Worm (Caenorhabditis elegans) whole organism, L1 larva: Measurements from ENCODE around the gene fbxb-24.

Source experiments
- C16A3.4 ChIP-seq: fragments of 150-350 bp; optimal IDR thresholded peaks from 2 replicates; lab custom pipeline; 2014; ENCODE audit warnings: missing biosample characterization, missing genetic modification characterization
- F16B12.6 ChIP-seq: fragments of 150-350 bp; optimal IDR thresholded peaks from 2 replicates; lab custom pipeline; 2014; ENCODE audit warnings: missing biosample characterization, missing genetic modification characterization
- aha-1 ChIP-seq: fragments of 150-350 bp; optimal IDR thresholded peaks from 2 replicates; lab custom pipeline; 2014; ENCODE audit warnings: missing biosample characterization, missing genetic modification characterization
- alr-1 ChIP-seq: fragments of 200-800 bp; sonication (Bioruptor generic); optimal IDR thresholded peaks from 2 replicates; lab custom pipeline; 2018; ENCODE audit warnings: borderline replicate concordance, mild to moderate bottlenecking, missing genetic modification characterization, missing compliant biosample characterization
- aly-2 ChIP-seq: fragments of 150-350 bp; optimal IDR thresholded peaks from 2 replicates; lab custom pipeline; 2014; ENCODE audit warnings: missing biosample characterization, missing genetic modification characterization
- ama-1 ChIP-seq: fragments of 150-350 bp; optimal IDR thresholded peaks from 2 replicates; lab custom pipeline; 2014
- blmp-1 ChIP-seq: fragments of 150-350 bp; optimal IDR thresholded peaks from 2 replicates; lab custom pipeline; 2014; ENCODE audit warnings: missing biosample characterization, missing genetic modification characterization
- ceh-8 ChIP-seq: fragments of 200-800 bp; sonication (Bioruptor generic); optimal IDR thresholded peaks from 2 replicates; lab custom pipeline; 2018; ENCODE audit warnings: mild to moderate bottlenecking, missing genetic modification characterization, moderate library complexity, missing compliant biosample characterization
- ces-1 ChIP-seq: fragments of 150-350 bp; optimal IDR thresholded peaks from 2 replicates; lab custom pipeline; 2014; ENCODE audit warnings: missing biosample characterization, missing genetic modification reagents, missing genetic modification characterization
- dsc-1 ChIP-seq: sonication (generic microtip); optimal IDR thresholded peaks from 2 replicates; lab custom pipeline; 2016; ENCODE audit warnings: mild to moderate bottlenecking, missing genetic modification characterization, missing compliant biosample characterization
- efl-1 ChIP-seq, 4 experiments: fragments of 150-350 bp; optimal IDR thresholded peaks in 3 of 4; peaks in 1 of 4; 1 replicate in 1 of 4; 2 replicates in 3 of 4; lab custom pipeline; 2014; ENCODE audit warnings: missing biosample characterization in 2 of 4, missing genetic modification characterization in 2 of 4, missing genetic modification reagents in 2 of 4
- egl-13 ChIP-seq: sonication (generic microtip); optimal IDR thresholded peaks from 2 replicates; lab custom pipeline; 2016; ENCODE audit warnings: missing genotype, missing genetic modification reagents, missing genetic modification characterization, missing compliant biosample characterization
- egl-27 ChIP-seq, 2 experiments: fragments of 150-350 bp in 1 of 2; sonication (generic microtip); optimal IDR thresholded peaks; 3 replicates each; lab custom pipeline; 2017 to 2018; ENCODE audit warnings: missing biosample characterization in 2 of 2, missing genetic modification characterization in 2 of 2, missing genetic modification reagents in 2 of 2
- elt-2 ChIP-seq: sonication (generic microtip); optimal IDR thresholded peaks from 2 replicates; lab custom pipeline; 2016; ENCODE audit warnings: missing genetic modification characterization, mild to moderate bottlenecking, inconsistent platforms, missing compliant biosample characterization, missing genetic modification reagents
- elt-3 ChIP-seq, 6 experiments: fragments of 150-350 bp in 1 of 6; sonication (generic microtip); optimal IDR thresholded peaks; 2 replicates each; lab custom pipeline; 2017 to 2018; ENCODE audit warnings: missing biosample characterization in 6 of 6, missing genetic modification characterization in 6 of 6, inconsistent platforms in 1 of 6
- ets-5 ChIP-seq: fragments of 200-800 bp; sonication (Bioruptor generic); IDR thresholded peaks from 2 replicates; pipeline ENCODE4 v1.3.6; 2022; ENCODE audit warnings: missing genetic modification characterization, missing compliant biosample characterization
- fos-1 ChIP-seq: fragments of 150-350 bp; optimal IDR thresholded peaks from 2 replicates; lab custom pipeline; 2014; ENCODE audit warnings: missing biosample characterization, missing genetic modification characterization
- jun-1 ChIP-seq: fragments of 150-350 bp; optimal IDR thresholded peaks from 2 replicates; lab custom pipeline; 2014; ENCODE audit warnings: missing biosample characterization, missing genetic modification reagents, missing genetic modification characterization
- lin-14 ChIP-seq: fragments of 200-800 bp; sonication (Bioruptor generic); optimal IDR thresholded peaks from 2 replicates; lab custom pipeline; 2018; ENCODE audit warnings: mild to moderate bottlenecking, missing genetic modification characterization, moderate library complexity, missing compliant biosample characterization
- lin-15B ChIP-seq: fragments of 150-350 bp; sonication (generic microtip); optimal IDR thresholded peaks from 3 replicates; lab custom pipeline; 2014; ENCODE audit warnings: missing biosample characterization, missing genetic modification characterization
- lin-35 ChIP-seq, 2 experiments: fragments of 150-350 bp; optimal IDR thresholded peaks; 2 replicates each; lab custom pipeline; 2014; ENCODE audit warnings: missing biosample characterization in 2 of 2, missing genetic modification characterization in 2 of 2, missing genetic modification reagents in 2 of 2
- lin-39 ChIP-seq: fragments of 150-350 bp; optimal IDR thresholded peaks from 2 replicates; lab custom pipeline; 2014; ENCODE audit warnings: missing biosample characterization, missing genetic modification reagents, missing genetic modification characterization
- mdl-1 ChIP-seq, 2 experiments: fragments of 150-350 bp; optimal IDR thresholded peaks; 2 replicates each; lab custom pipeline; 2014 to 2017; ENCODE audit warnings: missing biosample characterization in 2 of 2, missing genetic modification characterization in 2 of 2, inconsistent platforms in 1 of 2
- nhr-12 ChIP-seq: sonication (generic microtip); optimal IDR thresholded peaks from 2 replicates; lab custom pipeline; 2017; ENCODE audit warnings: missing biosample characterization, missing genetic modification characterization
- nhr-20 ChIP-seq: sonication (generic microtip); optimal IDR thresholded peaks from 2 replicates; lab custom pipeline; 2016; ENCODE audit warnings: mild to moderate bottlenecking, missing genetic modification characterization, missing compliant biosample characterization
- nhr-84 ChIP-seq: sonication (generic microtip); optimal IDR thresholded peaks from 2 replicates; lab custom pipeline; 2017; ENCODE audit warnings: missing biosample characterization, missing genetic modification characterization
- nhr-85 ChIP-seq: sonication (generic microtip); peaks from one replicate; lab custom pipeline; 2016; ENCODE audit warnings: missing genetic modification characterization, inconsistent platforms, missing compliant biosample characterization
- nhr-90 ChIP-seq: sonication (generic microtip); optimal IDR thresholded peaks from 2 replicates; lab custom pipeline; 2016; ENCODE audit warnings: mild to moderate bottlenecking, missing genetic modification characterization, missing compliant biosample characterization; ENCODE audit not compliant: poor library complexity
- pqm-1 ChIP-seq: sonication (generic microtip); optimal IDR thresholded peaks from 3 replicates; lab custom pipeline; 2017; ENCODE audit warnings: missing biosample characterization, missing genetic modification characterization
- snpc-4 ChIP-seq: fragments of 150-350 bp; optimal IDR thresholded peaks from 2 replicates; lab custom pipeline; 2014; ENCODE audit warnings: missing biosample characterization, missing genetic modification characterization
- snu-23 ChIP-seq: sonication (generic microtip); optimal IDR thresholded peaks from 2 replicates; lab custom pipeline; 2016; ENCODE audit warnings: missing genetic modification characterization, missing compliant biosample characterization
- sptf-1 ChIP-seq: fragments of 150-350 bp; optimal IDR thresholded peaks from 2 replicates; lab custom pipeline; 2014; ENCODE audit warnings: missing biosample characterization, missing genetic modification characterization
- swsn-7 ChIP-seq: sonication (generic microtip); optimal IDR thresholded peaks from 2 replicates; lab custom pipeline; 2016; ENCODE audit warnings: missing genetic modification characterization, missing compliant biosample characterization
- tlp-1 ChIP-seq: fragments of 150-350 bp; optimal IDR thresholded peaks from 2 replicates; lab custom pipeline; 2014; ENCODE audit warnings: missing biosample characterization, missing genetic modification characterization
- unc-86 ChIP-seq: sonication (generic microtip); optimal IDR thresholded peaks from 2 replicates; lab custom pipeline; 2016; ENCODE audit warnings: missing genetic modification characterization, missing compliant biosample characterization
- zag-1 ChIP-seq: fragments of 150-350 bp; optimal IDR thresholded peaks from 2 replicates; lab custom pipeline; 2014; ENCODE audit warnings: missing biosample characterization, missing genetic modification characterization

The fbxb-24 gene

ce11 chrIII:11892939-11893338, 15.8 kb upstream of the fbxb-24 start, which contains the start of gene Y56A3A.41:
Gene Y56A3A.41 (minus strand): TSS chrIII:11893039.
- TF ChIP-seq aly-2 (tag; lab: Kevin White, UChicago): no peak
- TF ChIP-seq sptf-1 (tag; lab: Kevin White, UChicago): no peak
- TF ChIP-seq snpc-4 (tag; lab: Kevin White, UChicago): no peak
- no peak for TF ChIP-seq alr-1
- TF ChIP-seq pqm-1 (tag; lab: Kevin White, UChicago): no peak
- no peak for TF ChIP-seq lin-15B (tag; lab: Kevin White, UChicago)
- TF ChIP-seq nhr-90 (tag; lab: Kevin White, UChicago): no peak
- TF ChIP-seq swsn-7: no peak
- TF ChIP-seq aha-1 (tag; lab: Kevin White, UChicago): no peak
- TF ChIP-seq ces-1 (GFP tag; lab: Kevin White, UChicago): no peak
- no peak for TF ChIP-seq ets-5
- TF ChIP-seq mdl-1 (tag; optimal IDR thresholded peaks at IDR 0.05; lab: Kevin White, UChicago): no peak
- no peak for TF ChIP-seq lin-35 (GFP tag; optimal IDR thresholded peaks at IDR 0.05; lab: Kevin White, UChicago)

DNA sequence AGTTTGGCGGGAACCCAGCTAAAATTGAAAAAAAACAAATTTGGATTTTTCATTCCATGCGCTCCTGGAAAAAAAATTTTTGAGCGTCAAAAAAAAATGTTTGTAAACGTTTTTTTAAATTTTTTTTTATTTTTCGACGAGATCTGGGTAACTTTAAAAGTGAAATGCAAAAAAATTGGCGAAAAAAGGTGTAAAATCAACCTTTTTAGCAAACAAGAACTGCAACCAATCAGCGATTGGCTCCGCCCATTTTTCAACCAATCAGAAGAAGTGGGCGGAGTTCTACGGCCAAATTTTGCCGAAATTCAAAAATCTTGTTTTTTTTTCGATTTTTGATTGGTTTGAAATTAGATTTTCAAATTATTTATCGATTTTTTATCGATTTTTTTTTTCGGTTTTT, 13.3 kb upstream of the fbxb-24 start:
- TF ChIP-seq egl-27 (tag; optimal IDR thresholded peaks at IDR 0.05; lab: Kevin White, UChicago) (no peak), nhr-84 (tag; lab: Kevin White, UChicago) (no peak), efl-1 (optimal IDR thresholded peaks at IDR 0.05; lab: Kevin White, UChicago) (no peak), efl-1 (GFP tag; optimal IDR thresholded peaks at IDR 0.05 in 1 of 2; lab: Kevin White, UChicago) (peak in 1 of 2 experiments; percentile 31), mdl-1 (tag; optimal IDR thresholded peaks at IDR 0.05; lab: Kevin White, UChicago) (no peak), zag-1 (tag; lab: Kevin White, UChicago) (no peak), snu-23 (no peak), elt-3 (tag; optimal IDR thresholded peaks at IDR 0.05; lab: Kevin White, UChicago) (no peak)

DNA sequence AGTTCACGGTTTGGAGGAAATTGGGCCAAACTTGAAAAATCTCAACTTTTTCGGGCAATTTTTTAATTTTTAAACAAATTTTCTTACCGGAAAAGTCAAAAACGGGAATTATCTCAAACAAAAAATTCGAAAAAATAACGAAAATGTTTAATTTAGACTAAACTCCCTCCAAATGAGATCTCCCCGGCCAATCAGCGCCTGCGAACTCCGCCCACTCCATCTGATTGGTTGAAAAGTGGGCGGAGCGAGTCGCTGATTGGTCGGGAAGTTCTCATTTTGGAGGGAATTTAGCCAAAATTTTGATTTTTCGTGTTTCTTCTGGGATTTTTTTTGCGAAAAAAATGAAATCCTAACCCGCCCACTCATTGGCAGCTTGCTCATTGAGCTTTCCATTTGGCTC, 12.1 kb upstream of the fbxb-24 start:
- TF ChIP-seq nhr-85 (peak; percentile 46), unc-86 (tag; lab: Kevin White, UChicago) (no peak)

- TF ChIP-seq ceh-8 (no peak), F16B12.6 (tag; lab: Kevin White, UChicago) (no peak), zag-1 (tag; lab: Kevin White, UChicago) (no peak), jun-1 (tag; lab: Kevin White, UChicago) (no peak), nhr-20 (tag; lab: Kevin White, UChicago) (no peak), mdl-1 (tag; optimal IDR thresholded peaks at IDR 0.05; lab: Kevin White, UChicago) (no peak), lin-14 (no peak), unc-86 (tag; lab: Kevin White, UChicago) (no peak), dsc-1 (tag; lab: Kevin White, UChicago) (no peak), ama-1 (no peak), nhr-12 (tag; lab: Kevin White, UChicago) (no peak), tlp-1 (tag; lab: Kevin White, UChicago) (no peak), egl-13 (tag; lab: Kevin White, UChicago) (no peak), blmp-1 (tag; lab: Kevin White, UChicago) (no peak), fos-1 (tag; lab: Kevin White, UChicago) (no peak), elt-2 (tag; lab: Kevin White, UChicago) (no peak), lin-39 (no peak), C16A3.4 (tag; lab: Kevin White, UChicago) (no peak), egl-27 (tag; optimal IDR thresholded peaks at IDR 0.05; lab: Kevin White, UChicago) (no peak), pqm-1 (tag; lab: Kevin White, UChicago) (no peak)
- TF ChIP-seq, all 84 proteins: peak for 0
These were observed 10.6 kb upstream of the fbxb-24 start, which contains the start of gene tsen-2 for ce11 chrIII:11898169-11898568. Gene tsen-2 (minus strand): TSS chrIII:11898269.
